Fruit fly (Drosophila melanogaster) whole organism, wandering third instar larva: ENCODE results near the gene CG12106.
A peak's percentile ranks its signal among the peaks of the same experiment; 100 is the strongest.

Source experiments
- Abd-B ChIP-seq: fragments of >200 bp; optimal IDR thresholded peaks from 2 replicates; lab custom pipeline; 2017; ENCODE audit warnings: missing biosample characterization, missing genetic modification characterization
- CG9705 ChIP-seq: fragments of 200-800 bp; sonication (Bioruptor generic); optimal IDR thresholded peaks from 2 replicates; lab custom pipeline; 2018; ENCODE audit warnings: missing biosample characterization, mild to moderate bottlenecking, missing genetic modification characterization
- HLH106 ChIP-seq: fragments of 200-800 bp; optimal IDR thresholded peaks from 3 replicates; lab custom pipeline; 2019; ENCODE audit warnings: missing biosample characterization, mild to moderate bottlenecking, missing genetic modification characterization, moderate library complexity
- Mio ChIP-seq: sonication (Bioruptor generic); optimal IDR thresholded peaks from 2 replicates; lab custom pipeline; 2016; ENCODE audit warnings: missing biosample characterization, missing genetic modification characterization
- Myc ChIP-seq: fragments of >200 bp; optimal IDR thresholded peaks from 2 replicates; lab custom pipeline; 2017
- OdsH ChIP-seq: fragments of 200-800 bp; sonication (Bioruptor generic); optimal IDR thresholded peaks from 2 replicates; lab custom pipeline; 2016; ENCODE audit warnings: missing biosample characterization, mild to moderate bottlenecking, missing genetic modification characterization
- Sp1 ChIP-seq: fragments of 200-800 bp; sonication (Bioruptor generic); optimal IDR thresholded peaks from 3 replicates; lab custom pipeline; 2019; ENCODE audit warnings: missing biosample characterization, mild to moderate bottlenecking, missing genetic modification characterization, moderate library complexity
- foxo ChIP-seq, 2 experiments: fragments of 200-800 bp; sonication (Bioruptor generic); optimal IDR thresholded peaks; 2 replicates in 1 of 2; 3 replicates in 1 of 2; lab custom pipeline; 2016 to 2017; ENCODE audit warnings: missing biosample characterization in 2 of 2, missing genetic modification characterization in 2 of 2
- fru ChIP-seq: fragments of 200-800 bp; sonication (Bioruptor generic); optimal IDR thresholded peaks from 3 replicates; lab custom pipeline; 2016; ENCODE audit warnings: missing biosample characterization, mild to moderate bottlenecking, missing genetic modification characterization
- h ChIP-seq: fragments of 200-800 bp; sonication (Bioruptor generic); optimal IDR thresholded peaks from 3 replicates; lab custom pipeline; 2016; ENCODE audit warnings: missing biosample characterization, mild to moderate bottlenecking, missing genetic modification characterization

DNA sequence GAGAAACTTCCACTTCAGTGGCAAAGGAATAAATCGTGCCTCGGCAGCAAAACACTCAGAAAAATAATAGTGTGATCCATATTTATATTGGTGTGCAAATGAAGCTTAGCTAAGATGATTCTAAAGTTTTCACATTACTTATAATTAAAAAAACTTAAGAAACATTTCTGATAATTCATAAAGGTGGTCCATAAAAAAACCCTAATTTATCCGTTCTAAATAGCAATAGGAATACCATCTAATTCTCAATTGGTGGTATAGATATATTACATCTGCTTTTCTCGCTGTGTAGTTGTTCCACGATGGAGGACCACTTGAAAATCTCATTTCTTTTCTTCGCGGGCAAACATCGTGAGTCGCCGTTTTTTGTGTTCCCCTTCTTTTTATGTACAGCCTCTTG, 38.6 kb upstream of the CG12106 start:
- no peak for TF ChIP-seq Mio (GFP tag; lab: Kevin White, UChicago)
- peak; percentile 77 for TF ChIP-seq Sp1 (GFP tag; lab: Kevin White, UChicago)
- peak; percentile 40 for TF ChIP-seq CG9705
- TF ChIP-seq Myc (lab: Kevin White, UChicago), result no peak
- peak; percentile 70 for TF ChIP-seq fru
- peak; percentile 65 for TF ChIP-seq HLH106
- TF ChIP-seq h, result peak; percentile 67
- peak in 1 of 2 experiments; percentile 65 for TF ChIP-seq foxo (GFP tag; optimal IDR thresholded peaks at IDR 0.05; lab: Kevin White, UChicago)
- TF ChIP-seq OdsH (GFP tag; lab: Kevin White, UChicago), result peak; percentile 33
- TF ChIP-seq Abd-B (GFP tag; lab: Kevin White, UChicago), result no peak
